Worm (Caenorhabditis elegans) whole organism, late embryonic: Measurements from ENCODE around the gene nhr-88.

ENCODE experiments used
- C38D4.7 ChIP-seq: fragments of 200-800 bp; sonication (Bioruptor generic); optimal IDR thresholded peaks from 2 replicates; lab custom pipeline; 2018; ENCODE audit warnings: mild to moderate bottlenecking, missing genetic modification characterization, moderate library complexity, missing compliant biosample characterization
- K02D7.2 ChIP-seq: sonication (generic microtip); optimal IDR thresholded peaks from 2 replicates; lab custom pipeline; 2017; ENCODE audit warnings: mild to moderate bottlenecking, missing genetic modification characterization, missing compliant biosample characterization
- ahr-1 ChIP-seq: sonication (generic microtip); optimal IDR thresholded peaks from 2 replicates; lab custom pipeline; 2016; ENCODE audit warnings: missing genetic modification characterization, missing compliant biosample characterization
- ama-1 ChIP-seq: fragments of 150-350 bp; optimal IDR thresholded peaks from 2 replicates; lab custom pipeline; 2014
- ceh-14 ChIP-seq: sonication (generic microtip); optimal IDR thresholded peaks from 2 replicates; lab custom pipeline; 2016; ENCODE audit warnings: missing genotype, missing genetic modification characterization, missing compliant biosample characterization
- ceh-19 ChIP-seq: fragments of 200-800 bp; sonication (Bioruptor generic); optimal IDR thresholded peaks from 2 replicates; lab custom pipeline; 2018; ENCODE audit warnings: mild to moderate bottlenecking, missing genetic modification characterization, missing compliant biosample characterization
- ceh-2 ChIP-seq: sonication (generic microtip); optimal IDR thresholded peaks from 2 replicates; lab custom pipeline; 2016; ENCODE audit warnings: missing genotype, missing genetic modification characterization, missing compliant biosample characterization
- ceh-24 ChIP-seq: sonication (generic microtip); optimal IDR thresholded peaks from 2 replicates; lab custom pipeline; 2016; ENCODE audit warnings: mild to moderate bottlenecking, missing genetic modification characterization, missing compliant biosample characterization
- ceh-30 ChIP-seq: fragments of 150-350 bp; optimal IDR thresholded peaks from 2 replicates; lab custom pipeline; 2014; ENCODE audit warnings: missing biosample characterization, missing genetic modification characterization
- ceh-9 ChIP-seq: sonication (generic microtip); optimal IDR thresholded peaks from 2 replicates; lab custom pipeline; 2016; ENCODE audit warnings: mild to moderate bottlenecking, missing genetic modification characterization, inconsistent platforms, missing compliant biosample characterization
- dve-1 ChIP-seq: sonication (generic microtip); optimal IDR thresholded peaks from 2 replicates; lab custom pipeline; 2017; ENCODE audit warnings: antibody characterized with exemption, mild to moderate bottlenecking, missing genetic modification characterization, missing compliant biosample characterization
- elt-2 ChIP-seq: sonication (generic microtip); optimal IDR thresholded peaks from 2 replicates; lab custom pipeline; 2016; ENCODE audit warnings: missing genetic modification reagents, missing genetic modification characterization, missing compliant biosample characterization
- ets-4 ChIP-seq: sonication (generic microtip); optimal IDR thresholded peaks from 2 replicates; lab custom pipeline; 2016; ENCODE audit warnings: missing genetic modification characterization, missing compliant biosample characterization
- eyg-1 ChIP-seq: sonication (generic microtip); optimal IDR thresholded peaks from 2 replicates; lab custom pipeline; 2016; ENCODE audit warnings: missing genotype, missing genetic modification characterization, missing compliant biosample characterization
- fax-1 ChIP-seq: sonication (generic microtip); optimal IDR thresholded peaks from 2 replicates; lab custom pipeline; 2016; ENCODE audit warnings: missing genotype, missing genetic modification characterization, missing compliant biosample characterization
- hlh-15 ChIP-seq: sonication (generic microtip); optimal IDR thresholded peaks from 2 replicates; lab custom pipeline; 2016; ENCODE audit warnings: missing genetic modification characterization, missing compliant biosample characterization
- hlh-30 ChIP-seq: sonication (generic microtip); optimal IDR thresholded peaks from 2 replicates; lab custom pipeline; 2017; ENCODE audit warnings: antibody characterized with exemption, missing genetic modification characterization, missing compliant biosample characterization; ENCODE audit not compliant: insufficient read depth
- lin-11 ChIP-seq: fragments of 200-800 bp; sonication (Bioruptor generic); optimal IDR thresholded peaks from 2 replicates; lab custom pipeline; 2018; ENCODE audit warnings: mild to moderate bottlenecking, missing genetic modification characterization, missing compliant biosample characterization
- nhr-232 ChIP-seq: sonication (generic microtip); optimal IDR thresholded peaks from 2 replicates; lab custom pipeline; 2016; ENCODE audit warnings: missing genetic modification characterization, missing compliant biosample characterization
- npax-4 ChIP-seq: sonication (generic microtip); optimal IDR thresholded peaks from 2 replicates; lab custom pipeline; 2016; ENCODE audit warnings: missing genetic modification characterization, missing compliant biosample characterization
- odd-2 ChIP-seq: sonication (generic microtip); optimal IDR thresholded peaks from 2 replicates; lab custom pipeline; 2017; ENCODE audit warnings: antibody characterized with exemption, mild to moderate bottlenecking, missing genetic modification characterization, missing compliant biosample characterization
- pag-3 ChIP-seq: sonication (generic microtip); optimal IDR thresholded peaks from 2 replicates; lab custom pipeline; 2016; ENCODE audit warnings: missing compliant biosample characterization, missing genetic modification characterization, borderline replicate concordance
- pax-1 ChIP-seq: fragments of 150-350 bp; optimal IDR thresholded peaks from 2 replicates; lab custom pipeline; 2014; ENCODE audit warnings: missing biosample characterization, missing genetic modification characterization
- pha-2 ChIP-seq: sonication (generic microtip); optimal IDR thresholded peaks from 2 replicates; lab custom pipeline; 2017; ENCODE audit warnings: mild to moderate bottlenecking, missing genetic modification characterization, missing compliant biosample characterization
- pqm-1 ChIP-seq: sonication (generic microtip); optimal IDR thresholded peaks from 2 replicates; lab custom pipeline; 2016; ENCODE audit warnings: missing genetic modification characterization, missing compliant biosample characterization
- sdc-2 ChIP-seq: sonication (generic microtip); optimal IDR thresholded peaks from 2 replicates; lab custom pipeline; 2016; ENCODE audit warnings: missing genotype, missing genetic modification characterization, missing compliant biosample characterization
- sox-2 ChIP-seq: fragments of 200-800 bp; sonication (Bioruptor generic); IDR thresholded peaks from 2 replicates; pipeline ENCODE4 v1.3.6; 2022; ENCODE audit warnings: missing genetic modification reagents, missing genetic modification characterization, missing compliant biosample characterization
- tbx-7 ChIP-seq: sonication (generic microtip); optimal IDR thresholded peaks from 2 replicates; lab custom pipeline; 2016; ENCODE audit warnings: missing genotype, missing genetic modification characterization, missing compliant biosample characterization
- ttx-3 ChIP-seq: sonication (generic microtip); optimal IDR thresholded peaks from 2 replicates; lab custom pipeline; 2016; ENCODE audit warnings: missing genetic modification reagents, missing genetic modification characterization, missing compliant biosample characterization
- unc-42 ChIP-seq: sonication (generic microtip); optimal IDR thresholded peaks from 2 replicates; lab custom pipeline; 2016; ENCODE audit warnings: missing genotype, missing genetic modification characterization, missing compliant biosample characterization
- unc-55 ChIP-seq: sonication (generic microtip); optimal IDR thresholded peaks from 2 replicates; lab custom pipeline; 2017; ENCODE audit warnings: missing biosample characterization, missing genetic modification reagents, missing genetic modification characterization

nhr-88 gene

ce11 chrII:2948614-2949013 lies 27.8 kb upstream of the nhr-88 start:
- no peak for TF ChIP-seq pqm-1 (tag; lab: Kevin White, UChicago)
- no peak for TF ChIP-seq fax-1 (tag; lab: Kevin White, UChicago)
- TF ChIP-seq pag-3, result no peak
- no peak for TF ChIP-seq pax-1 (tag; lab: Kevin White, UChicago)

ce11 chrII:2952629-2953028 lies 23.8 kb upstream of the nhr-88 start, which contains the start of gene irld-51:
Gene irld-51 (minus strand): TSS chrII:2952729.
- TF ChIP-seq eyg-1 (tag; lab: Kevin White, UChicago) (no peak), tbx-7 (tag; lab: Kevin White, UChicago) (no peak), ceh-30 (no peak), sdc-2 (tag; lab: Kevin White, UChicago) (no peak), pha-2 (tag; lab: Kevin White, UChicago) (no peak), K02D7.2 (no peak), ets-4 (tag; lab: Kevin White, UChicago) (no peak), ceh-24 (tag; lab: Kevin White, UChicago) (no peak), sox-2 (GFP tag; lab: Robert Waterston, UW) (no peak), ceh-9 (tag; lab: Kevin White, UChicago) (no peak), ama-1 (lab: Kevin White, UChicago) (no peak), ahr-1 (tag; lab: Kevin White, UChicago) (no peak), elt-2 (tag; lab: Kevin White, UChicago) (no peak), pax-1 (tag; lab: Kevin White, UChicago) (no peak), npax-4 (tag; lab: Kevin White, UChicago) (no peak), dve-1 (tag; lab: Kevin White, UChicago) (no peak), ceh-14 (no peak), ttx-3 (tag; lab: Kevin White, UChicago) (no peak), nhr-232 (tag; lab: Kevin White, UChicago) (no peak)

- TF ChIP-seq sox-2 (GFP tag; lab: Robert Waterston, UW), result no peak
Observed at ce11 chrII:2955656-2956115, 20.8 kb upstream of the nhr-88 start, which contains the start of gene irld-48. Gene irld-48 (plus strand): TSS chrII:2956065.

- TF ChIP-seq ceh-2 (tag; lab: Kevin White, UChicago) (no peak), C38D4.7 (GFP tag; lab: Kevin White, UChicago) (no peak), lin-11 (tag; lab: Kevin White, UChicago) (no peak), dve-1 (tag; lab: Kevin White, UChicago) (no peak), sox-2 (GFP tag; lab: Robert Waterston, UW) (no peak), ceh-24 (tag; lab: Kevin White, UChicago) (no peak), odd-2 (no peak), unc-55 (no peak), ceh-19 (GFP tag; lab: Kevin White, UChicago) (no peak), hlh-30 (tag; lab: Kevin White, UChicago) (no peak), hlh-15 (no peak)
Observed at ce11 chrII:2958308-2958707, 18.1 kb upstream of the nhr-88 start, which contains the start of gene srw-60. Gene srw-60 (plus strand): TSS chrII:2958608.

- TF ChIP-seq hlh-30 (tag; lab: Kevin White, UChicago), result peak; percentile 69
- TF ChIP-seq unc-42 (tag; lab: Kevin White, UChicago), result peak; percentile 64
- TF ChIP-seq pqm-1 (tag; lab: Kevin White, UChicago), result no peak
Observed at ce11 chrII:2962531-2963164, 13.8 kb upstream of the nhr-88 start.

ce11 chrII:2963619-2964018 lies 12.8 kb upstream of the nhr-88 start:
- no peak for TF ChIP-seq tbx-7 (tag; lab: Kevin White, UChicago)
